Worm (Caenorhabditis elegans): ENCODE data around the gene lig-1.

lig-1 gene

DNA sequence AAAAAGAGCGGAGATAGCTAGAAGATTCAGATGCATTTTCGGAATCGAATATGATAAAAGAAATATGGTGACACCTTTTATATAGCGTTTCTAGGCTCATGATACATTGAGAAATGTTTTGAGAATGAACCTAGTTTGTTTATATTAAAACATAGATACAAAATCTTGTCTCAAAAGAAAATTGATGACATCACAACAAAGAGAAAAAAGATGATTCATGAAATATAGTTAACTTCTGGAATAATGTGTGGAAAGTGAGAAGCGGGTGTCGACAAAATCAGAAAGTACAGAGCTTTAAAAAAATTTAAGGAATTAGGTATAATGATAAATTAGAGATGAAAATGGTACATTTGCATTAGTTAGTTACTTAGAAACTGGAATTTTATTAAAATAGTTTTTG, 21.1 kb upstream of the lig-1 start, which contains the start of gene D1054.10:
Gene D1054.10 (minus strand): TSS at position 101 of the 400 bp plus-strand sequence.
- TF ChIP-seq lin-13 (tag; optimal IDR thresholded peaks at IDR 0.05), result no peak
- TF ChIP-seq elt-3 (tag; optimal IDR thresholded peaks at IDR 0.05), result no peak
- no peak for TF ChIP-seq snpc-4 (tag; optimal IDR thresholded peaks at IDR 0.05)
- no peak for TF ChIP-seq ceh-43 (GFP tag; optimal IDR thresholded peaks at IDR 0.05)

DNA sequence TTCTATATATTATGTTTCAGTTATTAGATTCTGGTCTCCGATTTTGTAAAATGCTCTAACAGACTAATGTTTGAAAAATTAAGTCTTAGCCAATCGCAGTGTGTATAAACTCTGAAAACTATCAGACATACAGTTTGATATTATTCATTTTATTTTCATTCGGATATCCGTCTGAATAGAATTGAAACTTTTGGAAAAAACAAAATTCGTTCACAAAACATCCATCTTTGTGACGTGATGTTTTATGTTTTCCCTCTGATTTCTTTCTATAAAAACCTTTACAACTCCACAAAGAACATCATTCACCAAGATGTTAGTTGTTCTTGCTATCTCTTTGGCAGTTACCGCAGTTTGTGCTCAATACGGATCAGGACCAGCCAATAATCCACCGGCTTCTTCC, 20.4 kb upstream of the lig-1 start, which contains the start of gene ule-3:
Gene ule-3 (plus strand): TSS at position 301 of the 400 bp plus-strand sequence.
- TF ChIP-seq lsy-2 (tag; optimal IDR thresholded peaks at IDR 0.05), result no peak
- TF ChIP-seq ceh-39 (tag; optimal IDR thresholded peaks at IDR 0.05), result no peak
- TF ChIP-seq mls-2 (tag; optimal IDR thresholded peaks at IDR 0.05), result no peak
- no peak for TF ChIP-seq flh-1 (GFP tag; optimal IDR thresholded peaks at IDR 0.05)
- no peak for TF ChIP-seq pha-4 (tag; optimal IDR thresholded peaks at IDR 0.05)
- no peak for TF ChIP-seq elt-3 (tag; optimal IDR thresholded peaks at IDR 0.05)
- no peak for TF ChIP-seq ceh-43 (GFP tag; optimal IDR thresholded peaks at IDR 0.05)
- TF ChIP-seq sem-2 (GFP tag; optimal IDR thresholded peaks at IDR 0.05), result no peak
- TF ChIP-seq ces-1 (GFP tag; optimal IDR thresholded peaks at IDR 0.05), result no peak
- no peak for TF ChIP-seq elt-1 (tag; optimal IDR thresholded peaks at IDR 0.05; ENCODE audit: borderline replicate concordance, insufficient read depth)

DNA sequence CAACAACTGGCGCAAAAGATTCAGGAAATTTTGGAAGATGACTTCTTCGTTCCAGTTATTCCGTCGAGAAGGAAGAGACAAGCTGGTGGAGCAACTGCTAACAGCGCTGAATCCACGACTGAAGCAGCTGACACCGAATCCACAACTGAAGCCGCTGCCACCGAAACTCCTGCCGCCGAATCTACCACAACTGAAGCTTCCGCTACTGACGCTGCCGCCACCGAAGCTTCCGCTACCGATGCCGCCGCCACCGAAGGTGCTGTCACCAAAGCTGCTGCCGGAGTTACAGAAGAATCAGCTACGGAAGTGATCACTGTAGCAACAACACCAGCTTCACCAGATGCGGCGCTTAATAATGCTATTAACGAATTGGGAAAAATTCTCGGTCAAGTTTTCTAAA, 19.4 kb upstream of the lig-1 start:
- TF ChIP-seq sptf-1 (tag; optimal IDR thresholded peaks at IDR 0.05) (no peak), lsy-2 (tag; optimal IDR thresholded peaks at IDR 0.05) (no peak), unc-39 (tag; optimal IDR thresholded peaks at IDR 0.05) (no peak), ztf-11 (tag; optimal IDR thresholded peaks at IDR 0.05) (no peak), ceh-39 (tag; optimal IDR thresholded peaks at IDR 0.05) (no peak), mep-1 (tag; optimal IDR thresholded peaks at IDR 0.05) (no peak), ceh-43 (GFP tag; optimal IDR thresholded peaks at IDR 0.05) (no peak), mab-5 (tag; optimal IDR thresholded peaks at IDR 0.05) (no peak), lin-13 (tag; optimal IDR thresholded peaks at IDR 0.05) (no peak), mls-2 (tag; optimal IDR thresholded peaks at IDR 0.05) (no peak)

DNA sequence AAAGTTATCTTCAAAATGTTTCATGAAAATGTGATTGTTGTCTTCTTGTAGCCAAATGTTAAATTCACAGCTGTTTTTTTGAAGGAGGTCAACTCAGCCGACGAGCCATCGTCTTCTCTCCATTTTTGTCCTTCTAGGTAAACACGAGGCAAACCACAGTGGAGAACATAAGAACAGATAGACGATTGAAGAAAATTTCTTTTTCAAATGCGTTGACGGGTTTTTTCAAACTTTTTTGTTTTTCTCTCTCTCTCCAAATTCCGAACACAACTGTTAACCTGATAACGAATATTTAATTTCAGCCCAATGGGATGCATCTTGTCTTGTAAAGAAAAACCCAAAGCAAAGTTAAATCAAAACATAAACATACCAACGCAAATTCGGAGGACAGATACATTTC, 18.4 kb upstream of the lig-1 start, which contains the start of gene D1054.19:
Gene D1054.19 (plus strand): TSS at position 301 of the 400 bp plus-strand sequence.
- TF ChIP-seq cnd-1 (tag; optimal IDR thresholded peaks at IDR 0.05) (no peak), snpc-4 (tag; optimal IDR thresholded peaks at IDR 0.05) (no peak), unc-62 (GFP tag; optimal IDR thresholded peaks at IDR 0.05) (no peak), ceh-39 (tag; optimal IDR thresholded peaks at IDR 0.05) (no peak), zip-8 (tag; optimal IDR thresholded peaks at IDR 0.05) (no peak), ces-1 (GFP tag; optimal IDR thresholded peaks at IDR 0.05) (no peak), mls-2 (tag; optimal IDR thresholded peaks at IDR 0.05) (no peak), sptf-1 (tag; optimal IDR thresholded peaks at IDR 0.05) (no peak)

DNA sequence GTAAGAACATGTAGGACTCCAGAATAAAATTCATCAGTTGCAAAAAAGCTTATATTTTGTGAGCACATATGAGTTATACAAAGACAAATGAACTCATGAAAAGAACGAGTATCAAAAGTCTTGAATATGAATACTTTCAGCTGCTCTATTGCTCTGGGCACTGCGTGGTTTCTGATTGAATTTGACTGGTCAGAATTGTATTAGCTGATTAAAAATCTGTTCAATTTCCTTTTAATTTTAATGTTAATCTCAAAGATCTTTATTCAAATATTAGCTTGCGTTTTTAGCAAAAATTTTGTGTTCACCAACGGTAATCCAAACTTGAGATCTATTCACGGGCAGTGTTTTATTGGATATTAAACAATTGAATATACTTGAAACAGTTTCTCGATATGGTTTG, 15.8 kb upstream of the lig-1 start, which contains the start of gene srh-184:
Gene srh-184 (minus strand): TSS at position 101 of the 400 bp plus-strand sequence.
- TF ChIP-seq lin-32 (GFP tag; optimal IDR thresholded peaks at IDR 0.05) (no peak), mls-2 (tag; optimal IDR thresholded peaks at IDR 0.05) (no peak), ztf-11 (tag; optimal IDR thresholded peaks at IDR 0.05) (no peak), blmp-1 (tag; optimal IDR thresholded peaks at IDR 0.05) (no peak), flh-1 (GFP tag; optimal IDR thresholded peaks at IDR 0.05) (no peak), tbx-8 (GFP tag; optimal IDR thresholded peaks at IDR 0.05) (no peak), nhr-2 (tag; optimal IDR thresholded peaks at IDR 0.05) (no peak), zip-8 (tag; optimal IDR thresholded peaks at IDR 0.05) (no peak), ceh-43 (GFP tag; optimal IDR thresholded peaks at IDR 0.05) (no peak), ham-2 (GFP tag; optimal IDR thresholded peaks at IDR 0.05) (no peak), elt-3 (tag; optimal IDR thresholded peaks at IDR 0.05) (no peak), unc-120 (tag; optimal IDR thresholded peaks at IDR 0.05; ENCODE audit: poor library complexity, severe bottlenecking) (no peak), lin-13 (tag; optimal IDR thresholded peaks at IDR 0.05) (no peak), bed-3 (GFP tag; optimal IDR thresholded peaks at IDR 0.05) (no peak)

DNA sequence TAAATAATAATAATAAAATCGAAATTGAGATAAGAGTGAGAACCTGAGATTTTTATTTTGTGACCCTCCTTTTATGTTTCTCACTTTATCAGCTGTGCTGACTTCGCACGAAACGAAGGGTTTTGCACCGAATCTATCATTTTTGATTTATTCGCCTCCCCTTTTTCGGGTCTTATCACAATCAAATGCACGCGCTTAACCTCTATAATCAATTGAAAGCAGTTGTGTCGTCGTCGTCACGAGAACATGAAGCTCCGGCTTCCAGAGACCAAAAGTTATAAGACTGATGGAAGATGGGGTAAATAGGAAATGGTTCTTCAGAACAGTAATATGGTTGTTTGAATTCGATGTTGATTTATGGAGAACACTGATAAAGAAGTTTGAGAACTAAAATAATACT, 12.8 kb upstream of the lig-1 start, which contains the start of gene D1054.18:
Gene D1054.18 (minus strand): TSS at position 45 of the 400 bp plus-strand sequence.
- TF ChIP-seq nhr-76 (tag; optimal IDR thresholded peaks at IDR 0.05) (no peak), lin-32 (GFP tag; optimal IDR thresholded peaks at IDR 0.05) (no peak), lsy-2 (tag; optimal IDR thresholded peaks at IDR 0.05) (no peak), ztf-11 (tag; optimal IDR thresholded peaks at IDR 0.05) (no peak), unc-39 (tag; optimal IDR thresholded peaks at IDR 0.05) (no peak), cnd-1 (tag; optimal IDR thresholded peaks at IDR 0.05) (no peak), ceh-43 (GFP tag; optimal IDR thresholded peaks at IDR 0.05) (no peak), ceh-39 (tag; optimal IDR thresholded peaks at IDR 0.05) (no peak), sptf-1 (tag; optimal IDR thresholded peaks at IDR 0.05) (no peak), lin-13 (tag; optimal IDR thresholded peaks at IDR 0.05) (no peak), sem-2 (GFP tag; optimal IDR thresholded peaks at IDR 0.05) (no peak), ceh-83 (GFP tag; optimal IDR thresholded peaks at IDR 0.05) (no peak), zip-8 (tag; optimal IDR thresholded peaks at IDR 0.05) (no peak), pha-4 (tag; optimal IDR thresholded peaks at IDR 0.05) (no peak), blmp-1 (tag; optimal IDR thresholded peaks at IDR 0.05) (no peak), mab-5 (tag; optimal IDR thresholded peaks at IDR 0.05) (no peak), unc-120 (tag; optimal IDR thresholded peaks at IDR 0.05; ENCODE audit: poor library complexity, severe bottlenecking) (no peak), snpc-4 (tag; optimal IDR thresholded peaks at IDR 0.05) (no peak), nhr-2 (tag; optimal IDR thresholded peaks at IDR 0.05) (no peak), bed-3 (GFP tag; optimal IDR thresholded peaks at IDR 0.05) (no peak)
